Worm (Caenorhabditis elegans) whole organism, mixed stage, embryonic: ENCODE results near the gene ges-1.

ENCODE experiments used
- M03D4.4 ChIP-seq: sonication (generic microtip); optimal IDR thresholded peaks from 2 replicates; lab custom pipeline; 2017; ENCODE audit warnings: mild to moderate bottlenecking, missing genetic modification characterization, missing compliant biosample characterization
- pha-4 ChIP-seq: fragments of 150-350 bp; optimal IDR thresholded peaks from 2 replicates; lab custom pipeline; 2018; ENCODE audit warnings: missing biosample characterization, missing genetic modification reagents, missing genetic modification characterization
- tbx-8 ChIP-seq: fragments of 200-800 bp; sonication (Bioruptor generic); optimal IDR thresholded peaks from 2 replicates; lab custom pipeline; 2018; ENCODE audit warnings: mild to moderate bottlenecking, missing genetic modification characterization, moderate library complexity, missing compliant biosample characterization
- unc-62 ChIP-seq: fragments of 150-350 bp; optimal IDR thresholded peaks from 2 replicates; lab custom pipeline; 2014; ENCODE audit warnings: missing biosample characterization, missing genetic modification reagents, missing genetic modification characterization
- zip-8 ChIP-seq: fragments of 150-350 bp; optimal IDR thresholded peaks from 2 replicates; lab custom pipeline; 2014; ENCODE audit warnings: missing biosample characterization, missing genetic modification characterization

ges-1 gene

DNA sequence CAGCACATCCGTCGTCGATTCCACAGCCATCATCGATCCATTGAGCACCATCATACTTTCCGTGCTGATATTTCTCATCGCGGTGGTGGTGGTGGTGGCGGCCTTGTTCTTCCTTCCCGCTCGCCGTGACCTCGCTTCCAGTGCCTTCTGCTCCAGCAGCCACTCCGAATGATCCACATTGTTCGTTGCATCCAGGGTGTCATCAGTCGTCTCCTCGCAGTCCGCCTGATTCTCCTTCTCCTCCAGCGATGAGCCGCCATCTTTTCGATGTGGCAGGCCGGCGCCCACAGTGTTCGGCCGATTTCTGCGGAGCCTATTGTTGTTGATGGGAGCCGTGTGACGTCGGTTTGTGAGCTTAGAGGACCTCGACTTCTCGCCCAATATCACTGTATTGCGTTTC is 53.9 kb downstream of the ges-1 start:
- TF ChIP-seq pha-4 (tag; lab: Kevin White, UChicago) (no peak), tbx-8 (GFP tag; lab: Kevin White, UChicago) (no peak), M03D4.4 (no peak), zip-8 (tag; lab: Kevin White, UChicago) (no peak), unc-62 (GFP tag; lab: Kevin White, UChicago) (no peak)
- TF ChIP-seq, all 35 proteins: peak for 0
